Fruit fly (Drosophila melanogaster): ENCODE measurements around the gene Cyp28d2.

dm6 chr2L:5252399-5253030 lies 45.4 kb downstream of the Cyp28d2 start:
- TF ChIP-seq jim (GFP tag; optimal IDR thresholded peaks at IDR 0.05) (no peak), lola (GFP tag; optimal IDR thresholded peaks at IDR 0.05) (no peak), Hr78 (GFP tag; optimal IDR thresholded peaks at IDR 0.05) (no peak), br (GFP tag; optimal IDR thresholded peaks at IDR 0.05) (peak; percentile 75), Vsx2 (GFP tag; optimal IDR thresholded peaks at IDR 0.05; ENCODE audit: partially characterized antibody) (peak; percentile 14), tai (GFP tag; optimal IDR thresholded peaks at IDR 0.05) (peak; percentile 74), pan (optimal IDR thresholded peaks at IDR 0.05) (no peak), OdsH (GFP tag; optimal IDR thresholded peaks at IDR 0.05) (peak; percentile 82), h (GFP tag; optimal IDR thresholded peaks at IDR 0.05) (peak; percentile 82), dmrt93B (GFP tag; optimal IDR thresholded peaks at IDR 0.05) (peak; percentile 60), Dif (GFP tag; optimal IDR thresholded peaks at IDR 0.05; ENCODE audit: partially characterized antibody) (peak; percentile 41), Hnf4 (GFP tag; optimal IDR thresholded peaks at IDR 0.05) (peak; percentile 31), HLH106 (tag; optimal IDR thresholded peaks at IDR 0.05) (peak; percentile 82)

Measured in whole organism, wandering third instar larva.